Fruit fly (Drosophila melanogaster): ENCODE measurements around the gene RpS19b.

RpS19b gene

DNA sequence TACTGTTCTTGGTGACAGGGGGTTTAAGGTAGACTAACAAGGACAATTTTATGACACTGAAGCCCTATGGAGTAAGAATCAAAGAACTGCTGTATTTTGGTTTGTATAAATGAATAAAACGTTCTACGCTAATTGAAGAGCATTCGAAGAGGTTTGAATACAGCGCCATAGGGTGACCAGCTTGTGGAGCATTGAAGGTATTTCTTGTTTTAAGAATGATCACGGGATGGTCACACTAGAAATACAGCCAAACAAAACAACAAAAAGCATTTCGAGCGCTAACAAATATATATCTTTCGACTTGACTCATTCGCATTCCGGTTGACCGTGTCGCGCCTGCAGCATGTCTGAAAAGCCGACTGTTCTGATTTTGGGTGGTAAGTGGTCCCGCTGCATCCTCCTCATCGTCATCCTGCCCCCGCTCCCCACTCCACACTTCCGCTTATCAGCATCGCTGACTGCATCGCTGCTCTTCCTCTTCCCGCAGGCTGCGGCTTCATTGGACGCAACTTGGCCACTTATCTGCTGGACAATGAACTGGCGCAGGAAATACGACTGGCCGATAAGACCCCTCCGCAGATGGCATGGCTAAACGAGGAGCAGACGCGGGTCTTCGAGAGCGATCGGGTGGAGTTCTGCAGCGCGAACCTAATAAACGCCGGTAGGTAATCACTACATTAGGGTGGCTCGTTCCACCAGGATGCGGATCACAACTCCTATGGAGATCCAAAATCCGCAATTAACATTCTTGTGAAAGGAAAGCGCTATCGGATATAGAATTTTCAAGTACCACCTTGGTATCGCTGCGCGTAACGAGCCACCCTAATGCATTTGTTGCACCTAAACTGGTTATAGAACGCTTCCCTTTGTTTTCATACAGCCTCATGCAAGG lies 600 bp upstream of the RpS19b start, which contains the start of gene CG5854 (continued):
- TF ChIP-seq CG12236 (GFP tag; optimal IDR thresholded peaks at IDR 0.05) (peak; percentile 71), Hr78 (GFP tag; optimal IDR thresholded peaks at IDR 0.05) (peak in 1 of 2 experiments; percentile 18), CG14965 (GFP tag; optimal IDR thresholded peaks at IDR 0.05; ENCODE audit: borderline replicate concordance) (no peak), CG12659 (GFP tag; optimal IDR thresholded peaks at IDR 0.05) (peak; percentile 69), Myb (GFP tag; optimal IDR thresholded peaks at IDR 0.05) (peak; percentile 33), ftz-f1 (GFP tag; optimal IDR thresholded peaks at IDR 0.05) (no peak), HHEX (GFP tag; optimal IDR thresholded peaks at IDR 0.05) (peak; percentile 79), Kr (GFP tag; optimal IDR thresholded peaks at IDR 0.05) (no peak), wek (GFP tag; optimal IDR thresholded peaks at IDR 0.05) (peak; percentile 42), CG12104 (GFP tag; optimal IDR thresholded peaks at IDR 0.05) (no peak), vfl (GFP tag; optimal IDR thresholded peaks at IDR 0.05) (peak; percentile 1), NFAT (GFP tag; IDR thresholded peaks at IDR 0.05) (no peak), CG8281 (tag; optimal IDR thresholded peaks at IDR 0.05) (peak; percentile 36), gt (GFP tag; IDR thresholded peaks at IDR 0.05) (peak; percentile 41; the same call in 1 of the 2 replicates), Mad (GFP tag; optimal IDR thresholded peaks at IDR 0.05) (peak; percentile 68), nmo (GFP tag; optimal IDR thresholded peaks at IDR 0.05) (peak; percentile 55), stwl (tag; optimal IDR thresholded peaks at IDR 0.05) (peak; percentile 36), ac (GFP tag; optimal IDR thresholded peaks at IDR 0.05) (no peak), CG12769 (tag; optimal IDR thresholded peaks at IDR 0.05) (peak; percentile 78), oc (tag; optimal IDR thresholded peaks at IDR 0.05) (peak; percentile 71), dysf (GFP tag; IDR thresholded peaks at IDR 0.05) (peak; percentile 80), kni (GFP tag; optimal IDR thresholded peaks at IDR 0.05) (no peak), Max (GFP tag; optimal IDR thresholded peaks at IDR 0.05) (peak; percentile 24), Dll (GFP tag; IDR thresholded peaks at IDR 0.05; ENCODE audit: partially characterized antibody) (peak; percentile 43; the same call in 1 of the 4 replicates), tgo (GFP tag; IDR thresholded peaks at IDR 0.05) (peak; percentile 66), corto (GFP tag; optimal IDR thresholded peaks at IDR 0.05) (no peak), TFAM (GFP tag; optimal IDR thresholded peaks at IDR 0.05) (no peak), slou (GFP tag; optimal IDR thresholded peaks at IDR 0.05) (no peak), CG7556 (GFP tag; optimal IDR thresholded peaks at IDR 0.05) (peak; percentile 73), CG10431 (GFP tag; optimal IDR thresholded peaks at IDR 0.05) (no peak), Bdp1 (GFP tag; optimal IDR thresholded peaks at IDR 0.05) (no peak), crc (GFP tag; optimal IDR thresholded peaks at IDR 0.05) (peak; percentile 44), maf-S (GFP tag; optimal IDR thresholded peaks at IDR 0.05) (peak; percentile 42), CG12391 (tag; optimal IDR thresholded peaks at IDR 0.05) (peak; percentile 70), Hmx (GFP tag; optimal IDR thresholded peaks at IDR 0.05) (no peak), Elba2 (GFP tag; optimal IDR thresholded peaks at IDR 0.05) (no peak), CG3995 (GFP tag; optimal IDR thresholded peaks at IDR 0.05) (peak; percentile 42), cas (GFP tag; IDR thresholded peaks at IDR 0.05) (no peak), CG2889 (GFP tag; IDR thresholded peaks at IDR 0.05) (0 out of 3 replicates have a peak, but pooled peaks have one; percentile 44), tna (GFP tag; IDR thresholded peaks at IDR 0.05; ENCODE audit: partially characterized antibody) (no peak), tx (GFP tag; optimal IDR thresholded peaks at IDR 0.05) (peak; percentile 64), Hand (GFP tag; optimal IDR thresholded peaks at IDR 0.05) (peak; percentile 49), Meics (GFP tag; optimal IDR thresholded peaks at IDR 0.05) (peak; percentile 70), shn (GFP tag; optimal IDR thresholded peaks at IDR 0.05) (peak; percentile 38), Doc2 (GFP tag; IDR thresholded peaks at IDR 0.05) (no peak), CG5180 (GFP tag; optimal IDR thresholded peaks at IDR 0.05) (peak; percentile 51), crol (GFP tag; IDR thresholded peaks at IDR 0.05) (peak; percentile 78), CG17912 (GFP tag; optimal IDR thresholded peaks at IDR 0.05) (no peak)
